Worm (Caenorhabditis elegans) whole organism, L3 larva: ENCODE data around the gene gldi-3.

Experiments used
- ama-1 ChIP-seq: fragments of 150-350 bp; optimal IDR thresholded peaks from 2 replicates; lab custom pipeline; 2018
- egl-27 ChIP-seq: sonication (generic microtip); optimal IDR thresholded peaks from 4 replicates; lab custom pipeline; 2017; ENCODE audit warnings: missing biosample characterization, missing genetic modification reagents, missing genetic modification characterization
- elt-1 ChIP-seq: fragments of 150-350 bp; optimal IDR thresholded peaks from 2 replicates; lab custom pipeline; 2014; ENCODE audit warnings: missing biosample characterization, missing genetic modification characterization
- fos-1 ChIP-seq: fragments of 150-350 bp; optimal IDR thresholded peaks from 2 replicates; lab custom pipeline; 2014; ENCODE audit warnings: missing biosample characterization, missing genetic modification characterization
- nhr-11 ChIP-seq: fragments of 150-350 bp; optimal IDR thresholded peaks from 2 replicates; lab custom pipeline; 2014; ENCODE audit warnings: missing biosample characterization, missing genetic modification characterization
- nhr-28 ChIP-seq: fragments of 150-350 bp; optimal IDR thresholded peaks from 2 replicates; lab custom pipeline; 2014; ENCODE audit warnings: missing biosample characterization, missing genetic modification characterization
- nhr-76 ChIP-seq: fragments of 150-350 bp; sonication (generic microtip); optimal IDR thresholded peaks from 5 replicates; lab custom pipeline; 2014; ENCODE audit warnings: missing biosample characterization, missing genetic modification characterization
- pha-4 ChIP-seq: fragments of 150-350 bp; optimal IDR thresholded peaks from 2 replicates; lab custom pipeline; 2014; ENCODE audit warnings: missing biosample characterization, missing genetic modification reagents, missing genetic modification characterization
- pqm-1 ChIP-seq: fragments of 150-350 bp; optimal IDR thresholded peaks from 2 replicates; lab custom pipeline; 2017; ENCODE audit warnings: missing biosample characterization, missing genetic modification characterization, inconsistent platforms
- snpc-4 ChIP-seq: fragments of 150-350 bp; optimal IDR thresholded peaks from 2 replicates; lab custom pipeline; 2014; ENCODE audit warnings: missing biosample characterization, missing genetic modification characterization

ce11 chrII:9254187-9254586, 25.7 kb downstream of the gldi-3 start, which contains the start of gene nlp-82:
- no peak for TF ChIP-seq pqm-1 (tag; lab: Kevin White, UChicago)
- no peak for TF ChIP-seq fos-1 (tag; lab: Kevin White, UChicago)
- TF ChIP-seq snpc-4 (tag; lab: Kevin White, UChicago) = no peak
- TF ChIP-seq nhr-11 (tag; lab: Kevin White, UChicago) = no peak
- TF ChIP-seq nhr-28 = no peak
- TF ChIP-seq nhr-76 (tag; lab: Kevin White, UChicago) = no peak
- no peak for TF ChIP-seq elt-1 (tag; lab: Kevin White, UChicago)
- no peak for TF ChIP-seq ama-1
- no peak for TF ChIP-seq egl-27 (tag; lab: Kevin White, UChicago)
- TF ChIP-seq pha-4 = no peak
